Fruit fly (Drosophila melanogaster) whole organism, embryonic: Measurements from ENCODE around the gene CG43295.

Source experiments
- BtbVII ChIP-seq: fragments of 200-800 bp; sonication (Bioruptor generic); optimal IDR thresholded peaks from 3 replicates; lab custom pipeline; 2017; ENCODE audit warnings: missing biosample characterization, mild to moderate bottlenecking, missing genetic modification characterization
- CG10543 ChIP-seq: fragments of 200-800 bp; sonication (Bioruptor generic); optimal IDR thresholded peaks from 3 replicates; lab custom pipeline; 2017; ENCODE audit warnings: missing biosample characterization, mild to moderate bottlenecking, missing genetic modification characterization, moderate library complexity
- CG11695 ChIP-seq: fragments of 200-800 bp; sonication (Bioruptor generic); IDR thresholded peaks from 3 replicates; pipeline ENCODE4 v1.3.6; 2022; ENCODE audit warnings: missing biosample characterization, missing genetic modification characterization
- CG12391 ChIP-seq: fragments of 200-800 bp; sonication (Bioruptor generic); optimal IDR thresholded peaks from 3 replicates; lab custom pipeline; 2018; ENCODE audit warnings: missing biosample characterization, mild to moderate bottlenecking, missing genetic modification characterization, moderate library complexity
- CG12659 ChIP-seq: fragments of 200-800 bp; sonication (Bioruptor generic); optimal IDR thresholded peaks from 3 replicates; lab custom pipeline; 2017; ENCODE audit warnings: mild to moderate bottlenecking, missing biosample characterization, missing genetic modification reagents, missing genetic modification characterization
- CG13424 ChIP-seq: fragments of 200-800 bp; sonication (Bioruptor generic); optimal IDR thresholded peaks from 2 replicates; lab custom pipeline; 2019; ENCODE audit warnings: missing biosample characterization, mild to moderate bottlenecking, missing genetic modification characterization, moderate library complexity
- CG14667 ChIP-seq: fragments of 200-800 bp; sonication (Bioruptor generic); IDR thresholded peaks from 2 replicates; pipeline ENCODE4 v1.3.6; 2022; ENCODE audit warnings: missing biosample characterization, missing genetic modification characterization
- CG14860 ChIP-seq: fragments of 200-800 bp; sonication (Bioruptor generic); IDR thresholded peaks from 3 replicates; pipeline ENCODE4 v1.3.6; 2022; ENCODE audit warnings: missing biosample characterization, missing genetic modification characterization; ENCODE audit not compliant: partially characterized antibody
- CG15011 ChIP-seq: fragments of 200-800 bp; sonication (Bioruptor generic); optimal IDR thresholded peaks from 3 replicates; lab custom pipeline; 2018; ENCODE audit warnings: missing biosample characterization, mild to moderate bottlenecking, missing genetic modification characterization
- CG15269 ChIP-seq: fragments of 200-800 bp; sonication (Bioruptor generic); optimal IDR thresholded peaks from 2 replicates; lab custom pipeline; 2018; ENCODE audit warnings: missing biosample characterization, mild to moderate bottlenecking, missing genetic modification characterization, moderate library complexity
- CG16863 ChIP-seq: fragments of 200-800 bp; sonication (Bioruptor generic); optimal IDR thresholded peaks from 3 replicates; lab custom pipeline; 2016; ENCODE audit warnings: missing biosample characterization, missing genetic modification characterization
- CG2120 ChIP-seq: fragments of 200-800 bp; sonication (Bioruptor generic); optimal IDR thresholded peaks from 3 replicates; lab custom pipeline; 2016; ENCODE audit warnings: missing biosample characterization, missing genetic modification characterization
- CG30403 ChIP-seq: fragments of 200-800 bp; sonication (Bioruptor generic); optimal IDR thresholded peaks from 3 replicates; lab custom pipeline; 2016; ENCODE audit warnings: missing biosample characterization, missing genetic modification characterization
- CG31224 ChIP-seq: fragments of 200-800 bp; sonication (Bioruptor generic); IDR thresholded peaks from 2 replicates; pipeline ENCODE4 v1.3.6; 2022; ENCODE audit warnings: missing biosample characterization, missing genetic modification characterization
- CG3281 ChIP-seq: fragments of 200-800 bp; sonication (Bioruptor generic); optimal IDR thresholded peaks from 3 replicates; lab custom pipeline; 2017; ENCODE audit warnings: missing biosample characterization, mild to moderate bottlenecking, missing genetic modification characterization
- CG6765 ChIP-seq: fragments of 200-800 bp; sonication (Bioruptor generic); optimal IDR thresholded peaks from 3 replicates; lab custom pipeline; 2017; ENCODE audit warnings: missing biosample characterization, mild to moderate bottlenecking, missing genetic modification characterization
- CG7357 ChIP-seq: fragments of 200-800 bp; sonication (Bioruptor generic); IDR thresholded peaks from 3 replicates; pipeline ENCODE4 v1.3.6; 2022; ENCODE audit warnings: missing biosample characterization, missing genetic modification characterization
- CG8944 ChIP-seq: fragments of 200-800 bp; sonication (Bioruptor generic); optimal IDR thresholded peaks from 3 replicates; lab custom pipeline; 2016; ENCODE audit warnings: missing biosample characterization, missing genetic modification characterization
- CG9932 ChIP-seq: fragments of 200-800 bp; sonication (Bioruptor generic); IDR thresholded peaks from 2 replicates; pipeline ENCODE4 v1.3.6; 2022; ENCODE audit warnings: missing biosample characterization, missing genetic modification characterization
- CHES-1-like ChIP-seq: fragments of 200-800 bp; sonication (Bioruptor generic); optimal IDR thresholded peaks from 2 replicates; lab custom pipeline; 2016; ENCODE audit warnings: missing biosample characterization, missing genetic modification characterization
- Fer2 ChIP-seq: fragments of 200-800 bp; sonication (Bioruptor generic); optimal IDR thresholded peaks from 2 replicates; lab custom pipeline; 2018; ENCODE audit warnings: missing biosample characterization, mild to moderate bottlenecking, missing genetic modification characterization, moderate library complexity
- GATAe ChIP-seq: fragments of 200-800 bp; sonication (Bioruptor generic); conservative IDR thresholded peaks from 2 replicates; pipeline ENCODE4 v1.3.6; 2022; ENCODE audit warnings: missing biosample characterization, missing genetic modification characterization
- Hand ChIP-seq: fragments of 200-800 bp; sonication (Bioruptor generic); optimal IDR thresholded peaks from 2 replicates; lab custom pipeline; 2017; ENCODE audit warnings: mild to moderate bottlenecking, missing biosample characterization, missing genetic modification reagents, missing genetic modification characterization
- Hr51 ChIP-seq, 2 experiments: fragments of 200-800 bp; sonication (Bioruptor generic); optimal IDR thresholded peaks; 2 replicates in 1 of 2; 3 replicates in 1 of 2; lab custom pipeline; 2016 to 2018; ENCODE audit warnings: missing biosample characterization in 2 of 2, missing genetic modification characterization in 2 of 2, mild to moderate bottlenecking in 1 of 2, moderate library complexity in 1 of 2
- Lhr ChIP-seq: fragments of 200-800 bp; sonication (Bioruptor generic); optimal IDR thresholded peaks from 3 replicates; lab custom pipeline; 2017; ENCODE audit warnings: mild to moderate bottlenecking, missing biosample characterization, missing genetic modification reagents, missing genetic modification characterization
- MBD-R2 ChIP-seq: fragments of 200-800 bp; sonication (Bioruptor generic); IDR thresholded peaks from 2 replicates; pipeline ENCODE4 v1.3.6; 2022; ENCODE audit warnings: missing biosample characterization, missing genetic modification characterization
- Pdp1 ChIP-seq, 2 experiments: fragments of 200-800 bp; sonication (Bioruptor generic); optimal IDR thresholded peaks; 3 replicates each; lab custom pipeline; 2016; ENCODE audit warnings: missing biosample characterization in 2 of 2, missing genetic modification characterization in 2 of 2, mild to moderate bottlenecking in 1 of 2, moderate library complexity in 1 of 2
- Ptx1 ChIP-seq: fragments of 200-800 bp; sonication (Bioruptor generic); IDR thresholded peaks from 2 replicates; pipeline ENCODE4 v1.3.6; 2022; ENCODE audit warnings: missing biosample characterization, missing genetic modification characterization
- Rfx ChIP-seq: fragments of 200-800 bp; sonication (Bioruptor generic); IDR thresholded peaks from 2 replicates; pipeline ENCODE4 v1.3.6; 2022; ENCODE audit warnings: missing biosample characterization, missing genetic modification characterization
- Side ChIP-seq: fragments of 200-800 bp; sonication (Bioruptor generic); optimal IDR thresholded peaks from 2 replicates; lab custom pipeline; 2016; ENCODE audit warnings: missing biosample characterization, missing genetic modification characterization
- Stat92E ChIP-seq, 3 experiments: fragments of >200 bp in 2 of 3; fragments of 200-800 bp in 1 of 3; sonication (Bioruptor generic) in 1 of 3; optimal IDR thresholded peaks; 2 replicates each; lab custom pipeline; 2017 to 2019; ENCODE audit warnings: missing biosample characterization in 3 of 3, missing genetic modification characterization in 3 of 3, mild to moderate bottlenecking in 1 of 3, moderate library complexity in 1 of 3
- Xbp1 ChIP-seq: fragments of 200-800 bp; sonication (Bioruptor generic); optimal IDR thresholded peaks from 3 replicates; lab custom pipeline; 2016; ENCODE audit warnings: missing biosample characterization, mild to moderate bottlenecking, missing genetic modification characterization
- cad ChIP-seq: fragments of >200 bp; optimal IDR thresholded peaks from 2 replicates; lab custom pipeline; 2017; ENCODE audit warnings: missing biosample characterization, missing genetic modification characterization
- cwo ChIP-seq: fragments of 200-800 bp; sonication (Bioruptor generic); optimal IDR thresholded peaks from 3 replicates; lab custom pipeline; 2017; ENCODE audit warnings: missing biosample characterization, missing genetic modification characterization, mild to moderate bottlenecking, moderate library complexity, missing genetic modification reagents
- disco-r ChIP-seq: fragments of 200-800 bp; sonication (Bioruptor generic); optimal IDR thresholded peaks from 2 replicates; lab custom pipeline; 2016; ENCODE audit warnings: missing biosample characterization, missing genetic modification characterization
- fd102C ChIP-seq: fragments of 200-800 bp; sonication (Bioruptor generic); optimal IDR thresholded peaks from 2 replicates; lab custom pipeline; 2018; ENCODE audit warnings: missing biosample characterization, mild to moderate bottlenecking, missing genetic modification characterization, moderate library complexity
- gem ChIP-seq: fragments of 200-800 bp; sonication (Bioruptor generic); optimal IDR thresholded peaks from 2 replicates; lab custom pipeline; 2019; ENCODE audit warnings: missing biosample characterization, mild to moderate bottlenecking, missing genetic modification characterization, moderate library complexity
- gsb ChIP-seq: fragments of 200-800 bp; sonication (Bioruptor generic); IDR thresholded peaks from 2 replicates; pipeline ENCODE4 v1.3.6; 2022; ENCODE audit warnings: missing biosample characterization, missing genetic modification characterization
- hkb ChIP-seq, 2 experiments: fragments of 200-800 bp in 1 of 2; fragments of >200 bp in 1 of 2; sonication (Bioruptor generic) in 1 of 2; IDR thresholded peaks in 1 of 2; optimal IDR thresholded peaks in 1 of 2; 2 replicates each; pipeline versions ENCODE4 v1.3.6 to Lab custom; 2017 to 2022; ENCODE audit warnings: missing biosample characterization in 1 of 2, missing genetic modification characterization in 1 of 2
- lab ChIP-seq: fragments of 200-800 bp; sonication (Bioruptor generic); optimal IDR thresholded peaks from 3 replicates; lab custom pipeline; 2017; ENCODE audit warnings: missing biosample characterization, missing genetic modification characterization, mild to moderate bottlenecking, moderate library complexity, missing genetic modification reagents
- phol ChIP-seq: fragments of 200-800 bp; sonication (Bioruptor generic); optimal IDR thresholded peaks from 3 replicates; lab custom pipeline; 2018; ENCODE audit warnings: missing biosample characterization, mild to moderate bottlenecking, missing genetic modification characterization, moderate library complexity
- sens ChIP-seq: fragments of 200-800 bp; sonication (Bioruptor generic); peaks from one replicate; lab custom pipeline; 2016; ENCODE audit warnings: missing biosample characterization, missing genetic modification characterization
- seq ChIP-seq: fragments of 200-800 bp; sonication (Bioruptor generic); IDR thresholded peaks from 2 replicates; pipeline ENCODE4 v1.3.6; 2022; ENCODE audit warnings: missing biosample characterization, missing genetic modification characterization
- sug ChIP-seq: fragments of 200-800 bp; optimal IDR thresholded peaks from 2 replicates; lab custom pipeline; 2019; ENCODE audit warnings: missing biosample characterization, mild to moderate bottlenecking, missing genetic modification characterization, moderate library complexity
- tio ChIP-seq: fragments of 200-800 bp; sonication (Bioruptor generic); optimal IDR thresholded peaks from 2 replicates; lab custom pipeline; 2017; ENCODE audit warnings: missing biosample characterization, missing genetic modification characterization, inconsistent platforms
- tna ChIP-seq: fragments of 200-800 bp; sonication (Bioruptor generic); IDR thresholded peaks from 2 replicates; pipeline ENCODE4 v1.3.6; 2022; ENCODE audit warnings: missing biosample characterization, missing genetic modification characterization; ENCODE audit not compliant: partially characterized antibody
- tx ChIP-seq: fragments of 200-800 bp; sonication (Bioruptor generic); optimal IDR thresholded peaks from 2 replicates; lab custom pipeline; 2016; ENCODE audit warnings: missing biosample characterization, missing genetic modification characterization

Gene CG43295

dm6 chr3L:16149418-16150160 is 43.9 kb downstream of the CG43295 start (continued):
- TF ChIP-seq CG14860 (GFP tag; lab: Robert Waterston, UW) (no peak), sug (peak; percentile 79), CG11695 (GFP tag; lab: Robert Waterston, UW) (peak; percentile 24; the same call in 1 of the 3 replicates), Side (GFP tag; lab: Kevin White, UChicago) (peak; percentile 23), Hand (no peak), Ptx1 (GFP tag; lab: Robert Waterston, UW) (peak; percentile 35; the same call in 1 of the 2 replicates), CG12391 (tag; lab: Kevin White, UChicago) (peak; percentile 38), tx (GFP tag; lab: Kevin White, UChicago) (peak; percentile 19), CG31224 (GFP tag; lab: Robert Waterston, UW) (peak; percentile 37; the same call in 1 of the 2 replicates), CG3281 (GFP tag; lab: Kevin White, UChicago) (peak; percentile 8), GATAe (GFP tag; lab: Robert Waterston, UW) (peak; percentile 36), seq (0 out of 2 replicates have a peak, but pooled peaks have one; percentile 26), cwo (peak; percentile 74), sens (GFP tag; lab: Kevin White, UChicago) (peak; percentile 31), CG8944 (GFP tag; lab: Kevin White, UChicago) (peak; percentile 32), CG14667 (no peak), CG13424 (tag; lab: Kevin White, UChicago) (peak; percentile 24), hkb (optimal IDR thresholded peaks at IDR 0.05; lab: Kevin White, UChicago) (no peak), hkb (GFP tag; IDR thresholded peaks at IDR 0.05; lab: Robert Waterston, UW) (no peak), CG10543 (GFP tag; lab: Kevin White, UChicago) (peak; percentile 39), BtbVII (peak; percentile 24), CG15269 (peak; percentile 63), Stat92E (GFP tag; optimal IDR thresholded peaks at IDR 0.05; lab: Kevin White, UChicago) (no peak), CG7357 (GFP tag; lab: Robert Waterston, UW) (0 out of 3 replicates have a peak, but pooled peaks have one; percentile 49), fd102C (GFP tag; lab: Kevin White, UChicago) (no peak), Hr51 (GFP tag; optimal IDR thresholded peaks at IDR 0.05; lab: Kevin White, UChicago) (peak in 1 of 2 experiments; percentile 44), Pdp1 (GFP tag; optimal IDR thresholded peaks at IDR 0.05; lab: Kevin White, UChicago) (peak in 1 of 2 experiments; percentile 21), gem (tag; lab: Kevin White, UChicago) (peak; percentile 57), CG2120 (GFP tag; lab: Kevin White, UChicago) (peak; percentile 58), cad (GFP tag; lab: Kevin White, UChicago) (no peak), Xbp1 (peak; percentile 6), CG6765 (GFP tag; lab: Kevin White, UChicago) (peak; percentile 21), Lhr (GFP tag; lab: Kevin White, UChicago) (no peak), tna (0 out of 2 replicates have a peak, but pooled peaks have one; percentile 14), MBD-R2 (GFP tag; lab: Robert Waterston, UW) (0 out of 2 replicates have a peak, but pooled peaks have one; percentile 8), CG30403 (GFP tag; lab: Kevin White, UChicago) (peak; percentile 46), phol (peak; percentile 29), Fer2 (tag; lab: Kevin White, UChicago) (no peak), disco-r (GFP tag; lab: Kevin White, UChicago) (peak; percentile 10), CG16863 (GFP tag; lab: Kevin White, UChicago) (peak; percentile 24), tio (GFP tag; lab: Kevin White, UChicago) (peak; percentile 40), CG12659 (GFP tag; lab: Kevin White, UChicago) (peak; percentile 15), CG9932 (GFP tag; lab: Robert Waterston, UW) (no peak; the same call in 1 of the 2 replicates), lab (peak; percentile 63), gsb (GFP tag; lab: Robert Waterston, UW) (0 out of 2 replicates have a peak, but pooled peaks have one; percentile 11), CHES-1-like (GFP tag; lab: Kevin White, UChicago) (peak; percentile 46), CG15011 (GFP tag; lab: Kevin White, UChicago) (peak; percentile 22), Rfx (GFP tag; lab: Robert Waterston, UW) (peak; percentile 48; the same call in 1 of the 2 replicates)
